Worm (Caenorhabditis elegans) whole organism, L4/young adult: ENCODE results near the gene baz-2.

ENCODE experiments used
- dao-5 ChIP-seq: sonication (generic microtip); optimal IDR thresholded peaks from 2 replicates; lab custom pipeline; 2016; ENCODE audit warnings: missing genotype, missing genetic modification characterization, moderate library complexity, missing compliant biosample characterization
- him-1 ChIP-seq: sonication (generic microtip); optimal IDR thresholded peaks from 2 replicates; lab custom pipeline; 2016; ENCODE audit warnings: missing genotype, missing genetic modification reagents, missing genetic modification characterization, missing compliant biosample characterization

DNA sequence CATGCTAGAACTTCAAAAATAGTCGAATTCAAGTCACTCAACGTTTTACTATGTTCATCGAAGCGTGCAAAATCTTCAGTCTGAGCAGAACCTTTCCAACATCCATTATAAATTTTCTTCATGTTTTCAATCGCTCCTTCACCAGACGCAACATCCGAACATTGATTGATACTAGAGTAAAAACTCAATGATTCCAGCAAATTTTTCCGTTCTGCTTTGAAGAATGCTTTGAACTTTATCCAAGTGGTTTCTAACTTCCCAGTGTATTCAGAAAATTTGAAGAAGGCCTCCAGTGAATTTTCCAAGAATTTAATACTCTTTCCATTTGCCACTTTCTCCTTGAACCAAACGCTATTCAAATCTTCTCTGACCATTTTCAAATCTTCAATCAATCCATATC, 36.5 kb upstream of the baz-2 start:
- TF ChIP-seq him-1 (tag; lab: Kevin White, UChicago): no peak
- no peak for TF ChIP-seq dao-5
